Worm (Caenorhabditis elegans): ENCODE results near the gene sap-140.

DNA sequence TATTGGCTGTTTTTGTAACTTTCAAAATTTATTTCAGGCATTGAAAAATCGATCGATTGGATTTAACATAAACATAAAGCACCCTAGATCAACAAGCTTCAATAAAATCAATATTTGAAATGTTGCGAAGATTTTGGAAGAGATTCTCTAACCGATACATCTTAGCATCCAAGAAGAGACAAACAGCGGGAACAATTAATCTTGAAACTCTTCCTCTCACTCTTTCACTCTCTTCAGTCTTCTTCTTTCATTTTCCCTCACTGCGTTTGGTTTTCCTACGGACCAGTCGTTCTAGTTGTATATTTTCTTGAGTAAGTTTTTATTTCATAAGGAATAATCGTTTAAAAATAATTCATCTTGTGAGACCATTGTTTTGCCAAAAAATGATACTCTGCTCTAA, 33.5 kb downstream of the sap-140 start:
- no peak for TF ChIP-seq hmg-4 (GFP tag; optimal IDR thresholded peaks at IDR 0.05)
- no peak for TF ChIP-seq pes-1 (GFP tag; IDR thresholded peaks at IDR 0.05)
- no peak for TF ChIP-seq hmbx-1 (tag; optimal IDR thresholded peaks at IDR 0.05)
- TF ChIP-seq flt-1 (GFP tag; IDR thresholded peaks at IDR 0.05), result no peak
- no peak for TF ChIP-seq ama-1 (optimal IDR thresholded peaks at IDR 0.05)
- no peak for TF ChIP-seq ceh-36 (tag; optimal IDR thresholded peaks at IDR 0.05)
- no peak for TF ChIP-seq F13C5.2 (tag; optimal IDR thresholded peaks at IDR 0.05)
- TF ChIP-seq hnd-1 (tag; optimal IDR thresholded peaks at IDR 0.05), result no peak
- TF ChIP-seq ets-7 (tag; optimal IDR thresholded peaks at IDR 0.05), result no peak
